Worm (Caenorhabditis elegans) whole organism, L3 larva: ENCODE results near the gene gei-1.

Source experiments
- R02D3.7 ChIP-seq: fragments of 150-350 bp; optimal IDR thresholded peaks from 2 replicates; lab custom pipeline; 2014; ENCODE audit warnings: missing biosample characterization, missing genetic modification characterization
- ZK546.5 ChIP-seq: sonication (generic microtip); optimal IDR thresholded peaks from 2 replicates; lab custom pipeline; 2017; ENCODE audit warnings: missing biosample characterization, missing genetic modification characterization
- aly-2 ChIP-seq: fragments of 150-350 bp; optimal IDR thresholded peaks from 2 replicates; lab custom pipeline; 2014; ENCODE audit warnings: missing biosample characterization, missing genetic modification characterization
- ama-1 ChIP-seq: fragments of 150-350 bp; optimal IDR thresholded peaks from 2 replicates; lab custom pipeline; 2018
- ceh-16 ChIP-seq: sonication (generic microtip); optimal IDR thresholded peaks from 2 replicates; lab custom pipeline; 2017; ENCODE audit warnings: missing biosample characterization, missing genetic modification characterization
- ceh-28 ChIP-seq: fragments of 150-350 bp; optimal IDR thresholded peaks from 2 replicates; lab custom pipeline; 2014; ENCODE audit warnings: missing biosample characterization, missing genetic modification reagents, missing genetic modification characterization
- ceh-82 ChIP-seq: fragments of 150-350 bp; optimal IDR thresholded peaks from 2 replicates; lab custom pipeline; 2014; ENCODE audit warnings: missing biosample characterization, missing genetic modification characterization
- ceh-9 ChIP-seq: sonication (generic microtip); optimal IDR thresholded peaks from 2 replicates; lab custom pipeline; 2018; ENCODE audit warnings: missing biosample characterization, missing genetic modification characterization
- daf-12 ChIP-seq: fragments of 150-350 bp; optimal IDR thresholded peaks from 2 replicates; lab custom pipeline; 2014; ENCODE audit warnings: missing biosample characterization, missing genetic modification reagents, missing genetic modification characterization
- egl-27 ChIP-seq: sonication (generic microtip); optimal IDR thresholded peaks from 4 replicates; lab custom pipeline; 2017; ENCODE audit warnings: missing biosample characterization, missing genetic modification reagents, missing genetic modification characterization
- egl-5 ChIP-seq: fragments of 150-350 bp; optimal IDR thresholded peaks from 2 replicates; lab custom pipeline; 2017; ENCODE audit warnings: missing biosample characterization, missing genetic modification reagents, missing genetic modification characterization, inconsistent platforms
- elt-1 ChIP-seq: fragments of 150-350 bp; optimal IDR thresholded peaks from 2 replicates; lab custom pipeline; 2014; ENCODE audit warnings: missing biosample characterization, missing genetic modification characterization
- elt-2 ChIP-seq: sonication (generic microtip); optimal IDR thresholded peaks from 2 replicates; lab custom pipeline; 2016; ENCODE audit warnings: missing genetic modification reagents, mild to moderate bottlenecking, missing genetic modification characterization, missing compliant biosample characterization
- elt-3 ChIP-seq, 3 experiments: fragments of 150-350 bp in 1 of 3; sonication (generic microtip) in 2 of 3; optimal IDR thresholded peaks; 2 replicates in 2 of 3; 4 replicates in 1 of 3; lab custom pipeline; 2014 to 2017; ENCODE audit warnings: missing biosample characterization in 3 of 3, missing genetic modification characterization in 3 of 3
- eor-1 ChIP-seq, 2 experiments: fragments of 150-350 bp; optimal IDR thresholded peaks; 2 replicates each; lab custom pipeline; 2014 to 2018; ENCODE audit warnings: missing biosample characterization in 2 of 2, missing genetic modification characterization in 2 of 2
- fkh-10 ChIP-seq: sonication (generic microtip); optimal IDR thresholded peaks from 2 replicates; lab custom pipeline; 2017; ENCODE audit warnings: missing biosample characterization, missing genetic modification reagents, missing genetic modification characterization
- fkh-2 ChIP-seq: fragments of 150-350 bp; optimal IDR thresholded peaks from 2 replicates; lab custom pipeline; 2014; ENCODE audit warnings: missing biosample characterization, missing genetic modification reagents, missing genetic modification characterization
- fos-1 ChIP-seq: fragments of 150-350 bp; optimal IDR thresholded peaks from 2 replicates; lab custom pipeline; 2014; ENCODE audit warnings: missing biosample characterization, missing genetic modification characterization
- hmg-11 ChIP-seq: sonication (generic microtip); optimal IDR thresholded peaks from 2 replicates; lab custom pipeline; 2016; ENCODE audit warnings: missing genetic modification characterization, missing compliant biosample characterization
- jun-1 ChIP-seq: fragments of 150-350 bp; optimal IDR thresholded peaks from 2 replicates; lab custom pipeline; 2014; ENCODE audit warnings: missing biosample characterization, missing genetic modification reagents, missing genetic modification characterization
- lin-15B ChIP-seq: fragments of 150-350 bp; optimal IDR thresholded peaks from 2 replicates; lab custom pipeline; 2014; ENCODE audit warnings: missing biosample characterization, missing genetic modification characterization
- lin-39 ChIP-seq: fragments of 150-350 bp; optimal IDR thresholded peaks from 2 replicates; lab custom pipeline; 2018; ENCODE audit warnings: missing biosample characterization, missing genetic modification reagents, missing genetic modification characterization
- lsy-12 ChIP-seq: sonication (generic microtip); optimal IDR thresholded peaks from 2 replicates; lab custom pipeline; 2016; ENCODE audit warnings: mild to moderate bottlenecking, missing genetic modification characterization, missing compliant biosample characterization
- mdl-1 ChIP-seq: fragments of 150-350 bp; optimal IDR thresholded peaks from 2 replicates; lab custom pipeline; 2014; ENCODE audit warnings: missing biosample characterization, missing genetic modification characterization
- mml-1 ChIP-seq: fragments of 150-350 bp; sonication (generic microtip); optimal IDR thresholded peaks from 3 replicates; lab custom pipeline; 2014; ENCODE audit warnings: missing biosample characterization, missing genetic modification characterization
- nfya-1 ChIP-seq: sonication (generic microtip); optimal IDR thresholded peaks from 2 replicates; lab custom pipeline; 2017; ENCODE audit warnings: missing genetic modification characterization, mild to moderate bottlenecking, missing compliant biosample characterization, antibody characterized with exemption, moderate library complexity; ENCODE audit not compliant: insufficient read depth
- nhr-11 ChIP-seq: fragments of 150-350 bp; optimal IDR thresholded peaks from 2 replicates; lab custom pipeline; 2014; ENCODE audit warnings: missing biosample characterization, missing genetic modification characterization
- nhr-12 ChIP-seq: fragments of 150-350 bp; optimal IDR thresholded peaks from 2 replicates; lab custom pipeline; 2014; ENCODE audit warnings: missing biosample characterization, missing genetic modification characterization
- nhr-23 ChIP-seq: fragments of 150-350 bp; optimal IDR thresholded peaks from 2 replicates; lab custom pipeline; 2014; ENCODE audit warnings: missing biosample characterization, missing genetic modification reagents, missing genetic modification characterization
- nhr-237 ChIP-seq: fragments of 150-350 bp; optimal IDR thresholded peaks from 2 replicates; lab custom pipeline; 2014; ENCODE audit warnings: missing biosample characterization, missing genetic modification characterization
- nhr-25 ChIP-seq: sonication (generic microtip); optimal IDR thresholded peaks from 2 replicates; lab custom pipeline; 2017; ENCODE audit warnings: missing biosample characterization, missing genetic modification characterization
- nhr-28 ChIP-seq: fragments of 150-350 bp; optimal IDR thresholded peaks from 2 replicates; lab custom pipeline; 2014; ENCODE audit warnings: missing biosample characterization, missing genetic modification characterization
- nhr-43 ChIP-seq: sonication (generic microtip); optimal IDR thresholded peaks from 2 replicates; lab custom pipeline; 2016; ENCODE audit warnings: mild to moderate bottlenecking, missing genetic modification characterization, missing compliant biosample characterization; ENCODE audit not compliant: poor library complexity, severe bottlenecking
- nhr-67 ChIP-seq: fragments of 150-350 bp; optimal IDR thresholded peaks from 2 replicates; lab custom pipeline; 2014; ENCODE audit warnings: missing biosample characterization, missing genetic modification characterization
- nhr-76 ChIP-seq: fragments of 150-350 bp; sonication (generic microtip); optimal IDR thresholded peaks from 5 replicates; lab custom pipeline; 2014; ENCODE audit warnings: missing biosample characterization, missing genetic modification characterization
- nhr-77 ChIP-seq: fragments of 150-350 bp; optimal IDR thresholded peaks from 2 replicates; lab custom pipeline; 2014; ENCODE audit warnings: missing biosample characterization, missing genetic modification characterization
- pha-4 ChIP-seq: fragments of 150-350 bp; optimal IDR thresholded peaks from 2 replicates; lab custom pipeline; 2014; ENCODE audit warnings: missing biosample characterization, missing genetic modification reagents, missing genetic modification characterization
- pqm-1 ChIP-seq: fragments of 150-350 bp; optimal IDR thresholded peaks from 2 replicates; lab custom pipeline; 2017; ENCODE audit warnings: missing biosample characterization, missing genetic modification characterization, inconsistent platforms
- sea-2 ChIP-seq: fragments of 150-350 bp; sonication (generic microtip); optimal IDR thresholded peaks from 4 replicates; lab custom pipeline; 2014; ENCODE audit warnings: missing biosample characterization, missing genetic modification reagents, missing genetic modification characterization
- skn-1 ChIP-seq: fragments of 150-350 bp; optimal IDR thresholded peaks from 2 replicates; lab custom pipeline; 2014; ENCODE audit warnings: missing biosample characterization, missing genetic modification characterization
- snpc-4 ChIP-seq: fragments of 150-350 bp; optimal IDR thresholded peaks from 2 replicates; lab custom pipeline; 2014; ENCODE audit warnings: missing biosample characterization, missing genetic modification characterization
- tbx-2 ChIP-seq: sonication (generic microtip); optimal IDR thresholded peaks from 2 replicates; lab custom pipeline; 2016; ENCODE audit warnings: mild to moderate bottlenecking, missing genetic modification characterization, missing compliant biosample characterization
- unc-39 ChIP-seq: sonication (generic microtip); optimal IDR thresholded peaks from 4 replicates; lab custom pipeline; 2017; ENCODE audit warnings: missing biosample characterization, missing genetic modification characterization
- unc-62 ChIP-seq: fragments of 150-350 bp; sonication (generic microtip); optimal IDR thresholded peaks from 4 replicates; lab custom pipeline; 2014; ENCODE audit warnings: missing biosample characterization, missing genetic modification reagents, missing genetic modification characterization
- zag-1 ChIP-seq: fragments of 150-350 bp; optimal IDR thresholded peaks from 2 replicates; lab custom pipeline; 2014; ENCODE audit warnings: missing biosample characterization, missing genetic modification characterization
- ztf-11 ChIP-seq: fragments of 150-350 bp; optimal IDR thresholded peaks from 2 replicates; lab custom pipeline; 2014; ENCODE audit warnings: missing biosample characterization, missing genetic modification characterization
- ztf-4 ChIP-seq: fragments of 150-350 bp; optimal IDR thresholded peaks from 2 replicates; lab custom pipeline; 2014; ENCODE audit warnings: missing biosample characterization, missing genetic modification characterization

gei-1 gene

DNA sequence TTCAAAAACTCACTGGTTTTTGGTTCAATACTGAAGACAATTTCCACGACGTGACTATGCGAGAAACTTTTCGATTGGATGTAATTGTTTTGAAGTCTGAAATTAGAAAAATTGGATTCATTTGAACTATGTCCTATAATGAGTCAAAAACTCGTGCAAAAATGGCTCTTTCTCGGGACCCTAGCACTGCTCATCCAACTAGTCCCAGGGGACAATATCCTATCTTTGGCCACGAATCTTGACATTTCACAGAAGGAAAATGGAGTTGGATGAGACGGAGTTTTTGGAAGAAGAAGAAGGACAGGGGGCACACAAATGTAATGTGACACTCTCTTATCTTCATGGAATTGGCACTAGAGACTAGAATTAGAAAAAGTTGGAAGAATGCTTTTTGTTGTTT, 37.2 kb downstream of the gei-1 start:
- TF ChIP-seq fos-1 (tag; lab: Kevin White, UChicago) (no peak), elt-1 (tag; lab: Kevin White, UChicago) (peak; percentile 9)

DNA sequence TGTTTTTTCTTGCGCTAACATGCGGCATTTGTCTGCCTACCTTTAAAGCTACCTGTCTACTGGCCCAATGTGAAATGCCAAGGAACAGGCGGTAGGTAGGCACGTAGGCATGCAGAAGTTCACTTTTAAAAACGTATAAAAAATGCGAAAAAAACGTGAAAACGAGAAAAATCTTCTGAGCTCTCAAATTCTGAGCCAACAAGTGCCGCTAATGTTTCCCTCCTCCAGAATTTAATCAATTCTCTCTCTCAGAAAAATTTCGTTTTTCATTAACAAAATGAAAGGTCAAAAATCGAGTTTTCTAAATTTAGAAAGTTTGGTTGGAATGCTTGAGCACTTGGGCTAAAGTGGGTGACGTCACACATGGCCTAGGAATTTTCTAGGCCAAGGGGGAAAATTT, 37.8 kb downstream of the gei-1 start:
- TF ChIP-seq fos-1 (tag; lab: Kevin White, UChicago) = no peak
- TF ChIP-seq sea-2 = no peak
- no peak for TF ChIP-seq elt-1 (tag; lab: Kevin White, UChicago)
- TF ChIP-seq skn-1 = no peak
- no peak for TF ChIP-seq ztf-11 (tag; lab: Kevin White, UChicago)
- TF ChIP-seq pha-4 (tag; lab: Kevin White, UChicago) = no peak
- no peak for TF ChIP-seq ceh-28 (tag; lab: Kevin White, UChicago)
- TF ChIP-seq pqm-1 (tag; lab: Kevin White, UChicago) = no peak
- TF ChIP-seq mdl-1 (tag; lab: Kevin White, UChicago) = no peak
- no peak for TF ChIP-seq ztf-4 (tag; lab: Kevin White, UChicago)
- no peak for TF ChIP-seq nhr-237 (tag; lab: Kevin White, UChicago)
- TF ChIP-seq ceh-9 = no peak
- no peak for TF ChIP-seq daf-12 (tag; lab: Kevin White, UChicago)
- TF ChIP-seq, all 47 proteins: peak for 0

DNA sequence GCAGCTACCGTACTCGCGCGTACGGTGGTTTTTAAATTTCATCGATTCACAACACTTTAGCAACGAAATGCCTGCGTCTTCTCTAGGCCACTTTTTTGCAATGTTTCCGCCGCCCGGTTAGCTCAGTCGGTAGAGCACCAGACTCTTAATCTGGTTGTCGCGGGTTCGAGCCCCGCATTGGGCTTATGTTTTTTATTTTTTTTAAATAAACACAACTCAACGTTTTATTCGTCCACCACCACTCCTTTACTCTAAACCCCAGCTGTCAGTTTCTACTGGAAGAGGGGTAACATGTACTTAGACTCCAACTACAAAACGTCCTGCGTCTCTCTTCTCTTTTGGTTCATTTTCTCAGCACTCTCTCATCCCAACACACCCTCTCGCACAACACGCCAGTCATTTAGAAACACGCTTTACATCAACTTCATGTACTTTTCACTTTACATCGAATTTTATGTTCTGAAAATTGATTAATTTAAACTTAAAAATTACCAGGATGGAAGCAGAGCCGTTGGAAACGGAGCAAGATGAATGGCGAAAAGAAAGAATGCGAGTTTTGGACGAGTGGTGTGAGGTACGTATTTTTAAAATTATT, 44.9 kb downstream of the gei-1 start, which contains the start of the genes elmd-1 and hecw-1:
Gene elmd-1, plus strand, starts transcription at position 494 of the 595 bp plus-strand sequence.
Gene hecw-1, minus strand, starts transcription at position 545 of the 595 bp plus-strand sequence.
- TF ChIP-seq elt-1 (tag; lab: Kevin White, UChicago) = no peak
- TF ChIP-seq fos-1 (tag; lab: Kevin White, UChicago) = no peak
- TF ChIP-seq skn-1 = no peak
- TF ChIP-seq snpc-4 = no peak
- no peak for TF ChIP-seq nhr-67 (tag; lab: Kevin White, UChicago)
- TF ChIP-seq ceh-28 (tag; lab: Kevin White, UChicago) = no peak
- no peak for TF ChIP-seq aly-2
- no peak for TF ChIP-seq nhr-76 (tag; lab: Kevin White, UChicago)
- TF ChIP-seq ceh-16 (tag; lab: Kevin White, UChicago) = no peak
- no peak for TF ChIP-seq sea-2
- TF ChIP-seq ZK546.5 = no peak
- no peak for TF ChIP-seq pha-4 (tag; lab: Kevin White, UChicago)
- TF ChIP-seq ceh-82 (tag; lab: Kevin White, UChicago) = no peak
- TF ChIP-seq nhr-77 = no peak
- no peak for TF ChIP-seq ceh-9
- TF ChIP-seq nhr-11 (tag; lab: Kevin White, UChicago) = no peak
- TF ChIP-seq tbx-2 (tag; lab: Kevin White, UChicago) = no peak
- TF ChIP-seq daf-12 (tag; lab: Kevin White, UChicago) = no peak
- TF ChIP-seq zag-1 (tag; lab: Kevin White, UChicago) = no peak
- TF ChIP-seq eor-1 (tag; optimal IDR thresholded peaks at IDR 0.05; lab: Kevin White, UChicago) = no peak
- no peak for TF ChIP-seq pqm-1 (tag; lab: Kevin White, UChicago)
- TF ChIP-seq lin-15B (tag; lab: Kevin White, UChicago) = peak; percentile 30
- TF ChIP-seq nhr-43 (tag; lab: Kevin White, UChicago) = no peak
- peak; percentile 19 for TF ChIP-seq hmg-11 (tag; lab: Kevin White, UChicago)
- peak; percentile 4 for TF ChIP-seq nhr-23
- TF ChIP-seq egl-27 (tag; lab: Kevin White, UChicago) = peak; percentile 19
- TF ChIP-seq R02D3.7 (tag; lab: Kevin White, UChicago) = no peak
- TF ChIP-seq ztf-11 (tag; lab: Kevin White, UChicago) = no peak
- TF ChIP-seq nhr-12 (tag; lab: Kevin White, UChicago) = no peak
- TF ChIP-seq fkh-2 = no peak
- no peak for TF ChIP-seq elt-3 (tag; optimal IDR thresholded peaks at IDR 0.05; lab: Kevin White, UChicago)
- no peak for TF ChIP-seq ama-1 (lab: Kevin White, UChicago)
- TF ChIP-seq unc-39 (tag; lab: Kevin White, UChicago) = no peak
- TF ChIP-seq mml-1 (tag; lab: Kevin White, UChicago) = no peak
- peak; percentile 7 for TF ChIP-seq lsy-12 (tag; lab: Kevin White, UChicago)
- peak; percentile 71 for TF ChIP-seq nfya-1 (tag; lab: Kevin White, UChicago)
- peak; percentile 61 for TF ChIP-seq elt-2 (tag; lab: Kevin White, UChicago)
- no peak for TF ChIP-seq fkh-10
- TF ChIP-seq nhr-237 (tag; lab: Kevin White, UChicago) = no peak
- TF ChIP-seq egl-5 (tag; lab: Kevin White, UChicago) = no peak
- no peak for TF ChIP-seq ztf-4 (tag; lab: Kevin White, UChicago)
- no peak for TF ChIP-seq mdl-1 (tag; lab: Kevin White, UChicago)
- no peak for TF ChIP-seq nhr-28 (tag; lab: Kevin White, UChicago)
- no peak for TF ChIP-seq nhr-25 (tag; lab: Kevin White, UChicago)
- TF ChIP-seq jun-1 (tag; lab: Kevin White, UChicago) = peak; percentile 15
- peak; percentile 37 for TF ChIP-seq lin-39
- TF ChIP-seq unc-62 (GFP tag; lab: Kevin White, UChicago) = no peak
